Fruit fly (Drosophila melanogaster) ovary, adult (tissue): ENCODE results near the gene CG45073.

ENCODE experiments used
- CG17801 ChIP-seq: fragments of 200-800 bp; optimal IDR thresholded peaks from 2 replicates; lab custom pipeline; 2019; ENCODE audit warnings: missing biosample characterization, mild to moderate bottlenecking, missing genetic modification characterization, moderate library complexity; ENCODE audit not compliant: partially characterized antibody

The CG45073 gene

dm6 chr3R:30095381-30095780, 29.2 kb downstream of the CG45073 start:
- TF ChIP-seq CG17801 = no peak

- no peak for TF ChIP-seq CG17801
Measured at dm6 chr3R:30092700-30093044, 31.9 kb downstream of the CG45073 start.

DNA sequence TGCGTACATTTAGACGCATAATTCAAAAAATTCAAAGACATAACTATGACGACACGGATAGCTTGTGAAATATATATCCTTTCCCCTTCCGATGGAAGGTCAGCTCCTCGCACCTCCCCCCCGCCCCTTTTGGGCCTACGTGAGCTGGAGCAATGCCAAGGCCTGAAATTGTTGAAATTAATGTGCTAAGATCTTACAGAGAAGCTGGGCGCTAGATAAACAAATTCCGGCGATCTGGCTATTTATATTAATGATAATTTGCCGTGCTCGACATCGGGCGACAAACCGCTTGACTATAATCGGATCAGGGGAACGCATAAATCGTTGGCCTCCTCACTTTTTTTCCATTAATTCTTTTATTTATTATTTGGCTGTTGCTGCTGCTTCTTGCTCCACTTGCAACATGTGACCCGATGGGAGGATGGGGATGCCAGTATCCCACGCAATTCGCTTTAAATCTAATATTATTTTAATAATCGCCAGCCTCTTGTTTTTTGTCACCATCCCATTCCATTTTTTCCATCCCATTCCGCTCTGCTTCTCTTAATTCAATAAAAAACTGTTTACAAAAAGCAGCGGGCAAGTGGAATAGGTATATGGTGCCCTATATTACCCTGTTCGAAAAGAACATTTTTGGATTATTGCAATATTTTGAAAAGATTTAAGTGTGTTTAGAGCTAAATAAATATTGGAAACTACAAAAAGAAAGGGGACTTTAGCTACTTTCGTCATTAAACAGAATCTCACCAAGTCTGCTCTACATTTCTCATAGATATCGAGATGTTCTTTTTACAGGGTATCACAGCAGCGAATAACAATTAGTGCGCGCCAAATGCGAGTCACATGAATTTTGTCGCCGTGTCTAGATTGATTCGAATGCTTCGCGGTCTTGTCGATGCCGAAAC, 32.5 kb downstream of the CG45073 start:
- no peak for TF ChIP-seq CG17801

dm6 chr3R:30090261-30091006, 34.1 kb downstream of the CG45073 start:
- no peak for TF ChIP-seq CG17801

dm6 chr3R:30084137-30084536, 40.4 kb downstream of the CG45073 start:
- TF ChIP-seq CG17801 = no peak

dm6 chr3R:30083215-30083614, 41.3 kb downstream of the CG45073 start:
- no peak for TF ChIP-seq CG17801

DNA sequence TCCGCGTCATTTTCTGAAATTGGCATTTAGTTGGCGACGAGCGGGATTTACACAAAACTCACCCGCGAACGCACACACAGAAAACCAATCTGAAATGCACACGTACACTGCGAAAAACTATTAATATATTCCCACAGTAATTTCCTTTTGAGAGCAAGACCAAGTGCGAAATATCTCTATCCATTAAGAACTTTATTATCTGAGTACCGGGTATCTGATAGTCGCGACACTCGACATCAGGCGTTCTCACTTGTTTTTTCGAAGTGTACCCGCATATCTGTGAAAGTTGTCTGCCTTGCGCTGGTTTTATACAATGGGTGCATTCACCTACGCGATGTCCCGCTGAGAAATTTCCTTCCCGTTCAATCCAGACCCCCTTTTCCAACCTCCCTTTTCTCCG, 48.4 kb downstream of the CG45073 start:
- TF ChIP-seq CG17801 = no peak
